Worm (Caenorhabditis elegans): ENCODE measurements around the gene deg-3.

- TF ChIP-seq ztf-28 (GFP tag; IDR thresholded peaks at IDR 0.05) (no peak), pha-4 (tag; optimal IDR thresholded peaks at IDR 0.05) (no peak), chd-7 (tag; optimal IDR thresholded peaks at IDR 0.05) (no peak), cebp-1 (GFP tag; IDR thresholded peaks at IDR 0.05) (no peak), cebp-1 (tag; optimal IDR thresholded peaks at IDR 0.05) (no peak), atf-7 (tag; optimal IDR thresholded peaks at IDR 0.05) (no peak), dox-1 (GFP tag; IDR thresholded peaks at IDR 0.05) (no peak), snpc-4 (GFP tag; optimal IDR thresholded peaks at IDR 0.05) (no peak), snpc-4 (tag; optimal IDR thresholded peaks at IDR 0.05) (no peak), unc-130 (GFP tag; optimal IDR thresholded peaks at IDR 0.05) (no peak), snpc-1.1 (tag; optimal IDR thresholded peaks at IDR 0.05; ENCODE audit: insufficient read depth) (no peak), unc-62 (GFP tag; optimal IDR thresholded peaks at IDR 0.05) (no peak)
Measured at ce11 chrV:11445375-11445774, 30.4 kb upstream of the deg-3 start.
